Fruit fly (Drosophila melanogaster): Measurements from ENCODE around the gene CG12355.

The CG12355 gene

DNA sequence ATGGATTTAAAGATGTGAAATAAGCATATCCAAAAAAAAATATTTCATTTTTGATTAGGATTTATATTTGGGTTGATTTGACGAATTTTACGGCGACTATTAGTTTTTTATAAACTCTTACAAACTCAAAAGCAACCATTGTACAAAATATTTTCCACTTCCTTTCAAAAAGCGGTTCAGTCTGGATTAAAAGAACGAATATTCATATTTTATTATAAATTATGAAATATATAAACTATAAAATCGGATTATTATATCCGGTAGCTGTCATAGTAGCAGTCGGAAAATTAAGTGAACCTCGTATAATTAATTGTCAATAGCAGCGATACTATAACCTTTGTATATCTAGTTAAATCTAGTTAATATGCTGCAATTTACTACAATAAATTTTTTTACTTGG, at the start of gene CG12355:
TSS of gene CG12355 (minus strand) at position 101 of the 400 bp plus-strand sequence.
- TF ChIP-seq usp (GFP tag; optimal IDR thresholded peaks at IDR 0.05) (no peak), Hr78 (GFP tag; optimal IDR thresholded peaks at IDR 0.05) (no peak)

DNA sequence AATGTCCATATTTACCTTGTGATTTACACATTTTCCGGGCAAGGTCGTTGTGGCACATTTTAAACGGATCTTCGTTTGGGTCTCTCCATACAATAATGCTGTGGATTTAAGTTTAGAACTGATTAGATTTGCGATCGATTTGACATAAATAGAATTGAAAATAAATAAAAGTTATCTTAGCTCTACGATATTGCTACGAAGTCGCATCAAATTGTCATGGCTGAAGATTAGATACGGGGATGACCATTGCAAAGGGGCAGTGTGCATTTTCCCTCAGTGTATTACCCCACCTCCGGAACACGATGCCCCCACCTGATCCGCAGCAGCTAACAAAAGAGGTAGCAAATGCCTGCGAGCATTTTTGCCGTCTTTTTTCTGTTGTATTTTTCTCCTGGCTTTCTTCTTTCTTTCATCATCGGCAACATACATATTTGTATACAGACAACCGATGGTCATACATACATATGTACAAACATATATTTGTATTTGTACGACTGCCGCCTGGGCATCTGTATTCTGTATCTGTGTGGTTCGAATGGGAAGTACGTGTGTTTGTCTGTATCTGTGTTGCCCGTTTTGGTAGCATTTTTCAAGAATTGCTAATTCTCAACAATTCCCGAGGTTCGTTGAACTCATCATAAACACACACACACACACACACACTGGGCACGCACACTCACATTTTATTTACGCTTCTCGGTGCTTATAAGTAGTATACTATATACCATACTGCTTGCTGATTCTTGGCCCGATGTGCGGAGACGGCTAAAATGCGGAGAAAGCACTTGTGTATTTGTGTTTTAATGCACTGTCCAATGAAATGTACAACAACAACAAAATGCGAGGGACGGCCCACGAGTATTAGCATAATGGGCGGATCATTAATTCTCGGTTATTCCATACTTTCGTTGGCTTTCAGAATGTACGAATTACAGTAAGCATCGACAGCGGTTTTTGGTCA, 49.4 kb upstream of the CG12355 start:
- TF ChIP-seq foxo (GFP tag; optimal IDR thresholded peaks at IDR 0.05) (peak in 1 of 2 experiments; percentile 39), GATAd (GFP tag; optimal IDR thresholded peaks at IDR 0.05) (no peak), CG9705 (GFP tag; optimal IDR thresholded peaks at IDR 0.05) (no peak), usp (GFP tag; optimal IDR thresholded peaks at IDR 0.05) (no peak), Hnf4 (GFP tag; optimal IDR thresholded peaks at IDR 0.05) (peak; percentile 0), pan (optimal IDR thresholded peaks at IDR 0.05) (no peak), Abd-B (GFP tag; optimal IDR thresholded peaks at IDR 0.05) (no peak), br (GFP tag; optimal IDR thresholded peaks at IDR 0.05) (peak; percentile 21), sage (GFP tag; optimal IDR thresholded peaks at IDR 0.05) (no peak), OdsH (GFP tag; optimal IDR thresholded peaks at IDR 0.05) (peak; percentile 12), dmrt93B (GFP tag; optimal IDR thresholded peaks at IDR 0.05) (no peak), Hr83 (GFP tag; optimal IDR thresholded peaks at IDR 0.05; ENCODE audit: poor library complexity, severe bottlenecking) (no peak), N (GFP tag; optimal IDR thresholded peaks at IDR 0.05) (no peak), CG32264 (GFP tag; optimal IDR thresholded peaks at IDR 0.05) (no peak), Rel (GFP tag; optimal IDR thresholded peaks at IDR 0.05) (no peak), Rel (tag; optimal IDR thresholded peaks at IDR 0.05) (peak; percentile 53), woc (GFP tag; optimal IDR thresholded peaks at IDR 0.05) (peak; percentile 39), jim (GFP tag; optimal IDR thresholded peaks at IDR 0.05) (peak; percentile 15), dl (GFP tag; optimal IDR thresholded peaks at IDR 0.05; ENCODE audit: insufficient read depth in 1 of 2, partially characterized antibody in 2 of 2) (no peak), Sp1 (GFP tag; optimal IDR thresholded peaks at IDR 0.05) (peak; percentile 16), fru (GFP tag; optimal IDR thresholded peaks at IDR 0.05) (peak; percentile 37), Mio (GFP tag; optimal IDR thresholded peaks at IDR 0.05) (no peak), HLH106 (tag; optimal IDR thresholded peaks at IDR 0.05) (peak; percentile 35), sv (GFP tag; optimal IDR thresholded peaks at IDR 0.05) (no peak), lola (GFP tag; optimal IDR thresholded peaks at IDR 0.05) (no peak), Vsx2 (GFP tag; optimal IDR thresholded peaks at IDR 0.05; ENCODE audit: partially characterized antibody) (no peak), rgr (GFP tag; optimal IDR thresholded peaks at IDR 0.05) (peak; percentile 20), ey (GFP tag; optimal IDR thresholded peaks at IDR 0.05) (peak; percentile 37), psq (GFP tag; optimal IDR thresholded peaks at IDR 0.05) (peak; percentile 53), brk (GFP tag; optimal IDR thresholded peaks at IDR 0.05) (no peak)

DNA sequence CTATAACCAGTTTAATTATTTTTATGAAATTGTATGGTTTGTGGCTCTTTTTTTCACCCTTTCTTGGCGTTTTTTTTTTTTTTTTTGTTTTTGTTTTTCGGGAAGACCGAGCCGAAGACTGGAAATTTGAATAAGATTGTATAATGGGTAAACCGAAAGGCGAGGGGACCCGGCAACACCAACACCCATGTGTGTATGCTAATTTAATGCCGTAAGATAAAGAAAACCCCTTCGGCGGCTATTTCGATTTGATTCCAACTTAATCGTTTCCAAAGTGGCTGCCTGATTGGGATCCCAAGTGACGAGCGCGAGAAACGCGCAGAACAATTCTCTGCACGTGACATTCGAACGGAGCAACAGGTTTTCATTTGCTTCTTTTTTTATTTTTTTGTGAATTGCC, 48.1 kb upstream of the CG12355 start:
- TF ChIP-seq br (GFP tag; optimal IDR thresholded peaks at IDR 0.05) (no peak), CrebA (GFP tag; optimal IDR thresholded peaks at IDR 0.05; ENCODE audit: borderline replicate concordance) (no peak), h (GFP tag; optimal IDR thresholded peaks at IDR 0.05) (no peak), CG32264 (GFP tag; optimal IDR thresholded peaks at IDR 0.05) (no peak), ey (GFP tag; optimal IDR thresholded peaks at IDR 0.05) (no peak), Vsx2 (GFP tag; optimal IDR thresholded peaks at IDR 0.05; ENCODE audit: partially characterized antibody) (no peak), Hr83 (GFP tag; optimal IDR thresholded peaks at IDR 0.05; ENCODE audit: poor library complexity, severe bottlenecking) (no peak), Dfd (GFP tag; optimal IDR thresholded peaks at IDR 0.05) (no peak), N (GFP tag; optimal IDR thresholded peaks at IDR 0.05) (no peak), psq (GFP tag; optimal IDR thresholded peaks at IDR 0.05) (no peak), tai (GFP tag; optimal IDR thresholded peaks at IDR 0.05) (no peak), sv (GFP tag; optimal IDR thresholded peaks at IDR 0.05) (no peak)

Measured in whole organism, wandering third instar larva.